Worm (Caenorhabditis elegans) whole organism, midembryonic: ENCODE measurements around the gene pag-3.

ENCODE experiments used
- T22C8.4 ChIP-seq: fragments of 200-800 bp; sonication (Bioruptor generic); IDR thresholded peaks from 2 replicates; pipeline ENCODE4 v1.3.6; 2022; ENCODE audit warnings: missing genetic modification characterization, missing compliant biosample characterization
- cog-1 ChIP-seq: sonication (generic microtip); optimal IDR thresholded peaks from 2 replicates; lab custom pipeline; 2016; ENCODE audit warnings: missing genetic modification characterization, missing compliant biosample characterization
- flt-1 ChIP-seq: fragments of 200-800 bp; sonication (Bioruptor generic); IDR thresholded peaks from 2 replicates; pipeline ENCODE4 v1.3.6; 2022; ENCODE audit warnings: missing genetic modification characterization, missing compliant biosample characterization
- klf-2 ChIP-seq: fragments of 200-800 bp; sonication (Bioruptor generic); conservative IDR thresholded peaks from 2 replicates; pipeline ENCODE4 v1.3.6; 2022; ENCODE audit warnings: missing genetic modification reagents, missing genetic modification characterization, missing compliant biosample characterization
- med-1 ChIP-seq: sonication (generic microtip); optimal IDR thresholded peaks from 2 replicates; lab custom pipeline; 2017; ENCODE audit warnings: missing genetic modification characterization, mild to moderate bottlenecking, missing compliant biosample characterization, antibody characterized with exemption, missing genetic modification reagents; ENCODE audit not compliant: insufficient read depth
- ref-1 ChIP-seq: fragments of 200-800 bp; sonication (Bioruptor generic); conservative IDR thresholded peaks from 2 replicates; pipeline ENCODE4 v1.3.6; 2022; ENCODE audit warnings: missing genetic modification reagents, missing genetic modification characterization, missing compliant biosample characterization
- tab-1 ChIP-seq: fragments of 200-800 bp; sonication (Bioruptor generic); IDR thresholded peaks from 2 replicates; pipeline ENCODE4 v1.3.6; 2022; ENCODE audit warnings: missing genetic modification characterization, missing compliant biosample characterization
- ztf-23 ChIP-seq: fragments of 200-800 bp; sonication (Bioruptor generic); IDR thresholded peaks from 2 replicates; pipeline ENCODE4 v1.3.6; 2022; ENCODE audit warnings: missing genetic modification reagents, missing genetic modification characterization, missing compliant biosample characterization
- ztf-29 ChIP-seq: fragments of 200-800 bp; sonication (Bioruptor generic); IDR thresholded peaks from 2 replicates; pipeline ENCODE4 v1.3.6; 2022; ENCODE audit warnings: missing genetic modification reagents, missing genetic modification characterization, missing compliant biosample characterization

The pag-3 gene

DNA sequence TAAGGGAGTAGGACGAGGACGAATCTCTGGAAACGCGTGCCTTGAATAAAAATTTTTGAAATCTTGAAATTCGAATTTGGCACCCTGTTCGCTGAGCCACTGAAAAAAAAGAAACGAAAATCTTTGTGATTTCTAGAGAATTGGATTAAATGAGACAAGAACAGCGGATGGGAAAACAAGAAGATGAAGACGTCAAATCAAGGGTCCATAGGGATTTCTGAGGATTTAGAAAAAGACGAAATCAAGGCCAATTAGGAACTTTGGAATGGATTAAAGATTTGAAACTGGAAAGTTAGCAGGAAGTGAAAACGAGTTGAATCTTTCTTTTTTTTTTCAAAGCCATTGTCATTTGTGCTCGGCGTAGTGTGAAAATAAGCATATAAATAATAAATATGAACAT, at the start of gene pag-3:
Gene pag-3, minus strand, starts transcription at position 101 of the 400 bp plus-strand sequence.
- no peak for TF ChIP-seq tab-1 (GFP tag; lab: Robert Waterston, UW)
- TF ChIP-seq klf-2 (GFP tag; lab: Robert Waterston, UW) = no peak
- TF ChIP-seq cog-1 (tag; lab: Kevin White, UChicago) = no peak
- no peak for TF ChIP-seq med-1
- no peak for TF ChIP-seq T22C8.4
- no peak for TF ChIP-seq flt-1
- TF ChIP-seq ztf-23 (GFP tag; lab: Robert Waterston, UW) = no peak
- no peak for TF ChIP-seq ztf-29 (GFP tag; lab: Robert Waterston, UW)
- TF ChIP-seq ref-1 (GFP tag; lab: Robert Waterston, UW) = no peak

- no peak for TF ChIP-seq klf-2 (GFP tag; lab: Robert Waterston, UW)
- TF ChIP-seq T22C8.4 = no peak
- no peak for TF ChIP-seq ref-1 (GFP tag; lab: Robert Waterston, UW)
- no peak for TF ChIP-seq flt-1
- no peak for TF ChIP-seq ztf-23 (GFP tag; lab: Robert Waterston, UW)
- TF ChIP-seq med-1 = no peak
- no peak for TF ChIP-seq ztf-29 (GFP tag; lab: Robert Waterston, UW)
- no peak for TF ChIP-seq cog-1 (tag; lab: Kevin White, UChicago)
- no peak for TF ChIP-seq tab-1 (GFP tag; lab: Robert Waterston, UW)
These were observed 49.6 kb upstream of the pag-3 start, which contains the start of gene slc-25A18.1 for ce11 chrX:15003891-15004550. Gene slc-25A18.1, minus strand, starts transcription at chrX:15003941.

ce11 chrX:14999101-14999500, 44.7 kb upstream of the pag-3 start, which contains the start of gene cutl-3:
Gene cutl-3, minus strand, starts transcription at chrX:14999201.
- no peak for TF ChIP-seq tab-1 (GFP tag; lab: Robert Waterston, UW)
- TF ChIP-seq med-1 = no peak
- TF ChIP-seq ref-1 (GFP tag; lab: Robert Waterston, UW) = no peak
- no peak for TF ChIP-seq cog-1 (tag; lab: Kevin White, UChicago)
- TF ChIP-seq klf-2 (GFP tag; lab: Robert Waterston, UW) = no peak
- TF ChIP-seq flt-1 = no peak
- no peak for TF ChIP-seq ztf-29 (GFP tag; lab: Robert Waterston, UW)

DNA sequence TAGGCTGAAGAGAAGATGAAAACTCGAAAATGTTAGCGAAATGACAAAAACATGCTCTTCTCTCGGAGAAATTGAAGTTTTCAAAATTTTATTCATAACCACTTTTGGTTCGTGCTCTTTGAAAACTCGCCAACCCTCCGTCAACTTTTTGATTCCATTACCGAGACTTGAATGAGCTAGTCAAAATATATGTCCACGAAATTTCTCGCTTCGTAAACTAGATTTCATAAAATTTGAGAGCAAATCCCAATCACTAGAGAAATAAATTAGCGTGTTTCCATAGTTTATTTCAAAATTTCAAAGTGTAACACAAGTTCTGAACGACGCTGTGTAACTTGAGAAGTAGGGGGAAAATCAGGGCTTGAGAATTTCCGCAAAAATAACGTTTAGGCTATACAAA, 39.3 kb upstream of the pag-3 start:
- TF ChIP-seq tab-1 (GFP tag; lab: Robert Waterston, UW) (no peak), klf-2 (GFP tag; lab: Robert Waterston, UW) (no peak), ztf-29 (GFP tag; lab: Robert Waterston, UW) (no peak), med-1 (no peak), ref-1 (GFP tag; lab: Robert Waterston, UW) (no peak), cog-1 (tag; lab: Kevin White, UChicago) (no peak), ztf-23 (GFP tag; lab: Robert Waterston, UW) (no peak), T22C8.4 (no peak), flt-1 (no peak)

- no peak for TF ChIP-seq flt-1
These were observed 36.8 kb upstream of the pag-3 start, which contains the start of gene iglr-1 for ce11 chrX:14991280-14991679. Gene iglr-1, minus strand, starts transcription at chrX:14991380.

DNA sequence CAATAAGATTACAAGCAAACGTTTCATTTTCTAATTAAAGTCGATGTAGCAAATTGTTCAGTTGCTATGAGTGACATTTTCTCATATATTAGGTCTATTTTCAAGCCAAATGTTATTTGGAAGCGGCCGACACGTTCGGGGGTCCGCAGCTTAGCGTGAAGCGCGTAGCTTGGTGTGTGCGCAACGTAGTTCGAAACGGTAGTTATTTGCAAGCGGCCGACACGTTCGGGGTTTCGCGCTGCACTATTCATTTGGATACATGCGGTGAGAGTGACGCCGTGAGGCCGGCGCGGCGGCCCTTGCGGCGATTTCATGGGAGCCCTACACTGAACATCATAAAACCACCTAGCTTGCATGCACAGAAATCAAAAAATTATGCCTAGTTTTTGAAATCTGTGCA, 33.7 kb upstream of the pag-3 start:
- TF ChIP-seq med-1 (no peak), flt-1 (no peak)

ce11 chrX:14983274-14983673, 28.8 kb upstream of the pag-3 start, which contains the start of gene rbg-1:
Gene rbg-1, plus strand, starts transcription at chrX:14983533.
- peak; percentile 25; the same call in 1 of the 2 replicates for TF ChIP-seq flt-1
- TF ChIP-seq T22C8.4 = peak; percentile 75
- TF ChIP-seq med-1 = no peak

DNA sequence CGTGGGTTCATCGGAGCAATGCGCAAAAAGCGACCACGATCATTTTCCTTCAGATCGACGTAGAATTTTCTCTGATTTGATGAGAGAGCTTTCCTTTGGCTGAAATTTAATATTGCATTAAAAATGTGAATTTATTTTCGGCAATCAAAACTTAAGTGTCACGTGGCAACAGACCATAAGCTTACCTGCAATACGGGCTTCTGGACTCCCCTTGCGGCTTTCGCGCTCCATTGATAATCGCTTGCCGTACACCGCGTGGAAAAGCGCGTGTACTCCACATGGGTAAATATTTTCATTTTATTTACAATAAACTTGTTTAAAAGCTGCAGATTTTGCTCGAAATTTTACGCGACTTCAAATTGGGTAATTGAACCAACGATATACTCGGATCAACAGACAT, 28.1 kb upstream of the pag-3 start, which contains the start of gene plp-2:
Gene plp-2, minus strand, starts transcription at position 280 of the 400 bp plus-strand sequence.
- no peak for TF ChIP-seq cog-1 (tag; lab: Kevin White, UChicago)
- TF ChIP-seq ztf-29 (GFP tag; lab: Robert Waterston, UW) = no peak
- no peak for TF ChIP-seq ztf-23 (GFP tag; lab: Robert Waterston, UW)
- TF ChIP-seq T22C8.4 = no peak
- no peak for TF ChIP-seq tab-1 (GFP tag; lab: Robert Waterston, UW)
- TF ChIP-seq klf-2 (GFP tag; lab: Robert Waterston, UW) = no peak
- no peak for TF ChIP-seq ref-1 (GFP tag; lab: Robert Waterston, UW)
- TF ChIP-seq med-1 = no peak
- TF ChIP-seq flt-1 = no peak

DNA sequence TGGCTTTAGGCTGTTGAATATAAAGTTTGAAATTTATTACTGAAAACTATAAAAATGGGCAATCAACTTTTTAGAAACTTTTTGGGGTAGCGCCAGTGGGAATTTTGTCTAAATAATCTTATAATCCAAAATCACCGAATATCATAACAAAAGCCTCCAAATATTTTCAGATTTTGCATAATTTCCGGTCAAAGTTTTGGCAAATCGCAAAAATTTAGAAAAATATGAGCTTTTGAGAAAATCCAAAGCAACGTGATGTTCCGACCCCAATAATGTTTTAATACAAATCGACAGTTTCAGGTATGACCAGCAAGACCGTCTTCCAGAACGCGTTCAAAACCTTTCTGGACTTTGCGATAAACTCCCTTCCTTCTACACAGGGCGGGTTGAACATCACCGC, 24.9 kb upstream of the pag-3 start, which contains the start of gene emre-1:
Gene emre-1, plus strand, starts transcription at position 301 of the 400 bp plus-strand sequence.
- TF ChIP-seq ztf-29 (GFP tag; lab: Robert Waterston, UW) (no peak), med-1 (no peak), flt-1 (no peak), ztf-23 (GFP tag; lab: Robert Waterston, UW) (no peak), cog-1 (tag; lab: Kevin White, UChicago) (no peak), klf-2 (GFP tag; lab: Robert Waterston, UW) (no peak), tab-1 (GFP tag; lab: Robert Waterston, UW) (no peak), ref-1 (GFP tag; lab: Robert Waterston, UW) (no peak), T22C8.4 (no peak)

DNA sequence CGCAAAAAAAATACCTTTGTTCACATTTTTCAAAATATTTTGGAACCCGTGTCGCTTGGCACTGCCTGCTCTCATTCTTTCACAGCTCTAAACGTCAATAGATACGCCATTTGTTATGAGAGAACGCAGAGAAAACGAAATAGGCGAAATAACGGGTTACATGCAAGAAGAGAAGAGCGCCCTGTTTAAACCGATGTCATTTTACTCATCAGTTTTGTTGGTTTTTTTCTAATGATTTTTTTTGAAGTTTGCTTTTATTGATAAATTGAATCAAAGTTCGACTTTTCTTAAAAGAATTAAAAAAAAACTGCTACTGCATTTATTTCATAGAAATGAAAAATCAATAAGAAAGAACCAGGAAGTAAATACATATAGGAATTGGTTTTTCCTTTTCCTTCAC, 24.3 kb upstream of the pag-3 start:
- TF ChIP-seq flt-1 (no peak), cog-1 (tag; lab: Kevin White, UChicago) (no peak), T22C8.4 (no peak), med-1 (no peak), ztf-29 (GFP tag; lab: Robert Waterston, UW) (no peak), ref-1 (GFP tag; lab: Robert Waterston, UW) (no peak), tab-1 (GFP tag; lab: Robert Waterston, UW) (no peak), ztf-23 (GFP tag; lab: Robert Waterston, UW) (no peak), klf-2 (GFP tag; lab: Robert Waterston, UW) (no peak)
